Fruit fly (Drosophila melanogaster): ENCODE results near the gene Nrg.

The Nrg gene

dm6 chrX:8571936-8572335 lies 54.8 kb downstream of the Nrg start:
- TF ChIP-seq CG14711 (tag; optimal IDR thresholded peaks at IDR 0.05) (no peak), CG5204 (GFP tag; optimal IDR thresholded peaks at IDR 0.05) (no peak), CG7045 (GFP tag; optimal IDR thresholded peaks at IDR 0.05) (no peak), CG1620 (GFP tag; optimal IDR thresholded peaks at IDR 0.05) (no peak), Crg-1 (GFP tag; optimal IDR thresholded peaks at IDR 0.05) (no peak), CG7101 (tag; optimal IDR thresholded peaks at IDR 0.05) (no peak), ovo (GFP tag; optimal IDR thresholded peaks at IDR 0.05) (no peak)

DNA sequence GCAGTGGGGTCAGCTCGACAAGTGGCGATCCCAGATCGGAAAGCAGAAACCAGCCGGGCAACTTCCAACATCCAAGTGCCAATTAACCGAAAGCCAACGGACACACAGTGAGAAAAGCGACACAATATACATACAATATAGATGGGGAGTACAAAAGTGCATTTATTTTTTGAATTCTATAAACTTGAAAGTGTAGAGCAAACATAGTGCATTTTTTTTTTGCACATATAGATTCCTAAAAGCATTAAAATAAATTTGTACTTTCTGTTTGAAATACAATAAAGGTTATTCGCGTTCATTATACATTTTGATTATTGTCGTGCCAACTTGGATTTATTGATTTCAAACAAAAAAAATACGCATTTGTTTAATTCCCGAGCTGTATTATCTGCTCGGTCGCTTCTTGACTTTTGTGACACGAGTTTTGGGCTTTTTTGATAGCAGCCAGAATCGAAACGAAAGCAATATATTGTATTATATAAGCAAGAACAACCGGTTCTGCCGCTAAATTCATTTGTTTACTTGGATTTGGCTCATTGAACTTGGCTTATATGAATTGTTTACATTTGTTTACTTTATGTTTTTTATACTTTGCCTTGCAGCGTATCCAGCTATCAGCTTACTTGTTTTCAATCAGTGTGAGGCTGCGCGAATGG lies 55.9 kb downstream of the Nrg start, which contains the start of gene spirit:
spirit (minus strand) TSS at position 655 of the 656 bp plus-strand sequence.
- TF ChIP-seq kay (GFP tag; ENCODE audit: borderline replicate concordance) (peak; percentile 47), toe (GFP tag; optimal IDR thresholded peaks at IDR 0.05) (no peak)

- TF ChIP-seq cnc (optimal IDR thresholded peaks at IDR 0.05): peak in 1 of 2 experiments; percentile 31
- peak; percentile 52 for TF ChIP-seq cic (GFP tag; optimal IDR thresholded peaks at IDR 0.05)
- no peak for TF ChIP-seq kay (GFP tag; ENCODE audit: borderline replicate concordance)
- TF ChIP-seq Hr96 (GFP tag; optimal IDR thresholded peaks at IDR 0.05): no peak
- peak; percentile 12 for TF ChIP-seq CG14711 (tag; optimal IDR thresholded peaks at IDR 0.05)
- TF ChIP-seq CG5204 (GFP tag; optimal IDR thresholded peaks at IDR 0.05): no peak
- TF ChIP-seq pad (GFP tag; optimal IDR thresholded peaks at IDR 0.05): no peak
- TF ChIP-seq ovo (GFP tag; optimal IDR thresholded peaks at IDR 0.05): no peak
- TF ChIP-seq CG11617 (GFP tag; optimal IDR thresholded peaks at IDR 0.05): no peak
- no peak for TF ChIP-seq Crg-1 (GFP tag; optimal IDR thresholded peaks at IDR 0.05)
- peak; percentile 10 for TF ChIP-seq CG33017 (tag; optimal IDR thresholded peaks at IDR 0.05)
- peak; percentile 87 for TF ChIP-seq bab1 (GFP tag; optimal IDR thresholded peaks at IDR 0.05)
- TF ChIP-seq CG12768 (GFP tag; optimal IDR thresholded peaks at IDR 0.05): peak; percentile 23
- no peak for TF ChIP-seq tj (GFP tag; optimal IDR thresholded peaks at IDR 0.05)
- TF ChIP-seq Mnt (GFP tag; optimal IDR thresholded peaks at IDR 0.05): peak; percentile 39
- TF ChIP-seq CG1620 (GFP tag; optimal IDR thresholded peaks at IDR 0.05): peak; percentile 16
Observed at dm6 chrX:8573744-8574484, 56.7 kb downstream of the Nrg start, which contains the start of gene CG12065. TSS of gene CG12065 (plus strand) at chrX:8574306.

DNA sequence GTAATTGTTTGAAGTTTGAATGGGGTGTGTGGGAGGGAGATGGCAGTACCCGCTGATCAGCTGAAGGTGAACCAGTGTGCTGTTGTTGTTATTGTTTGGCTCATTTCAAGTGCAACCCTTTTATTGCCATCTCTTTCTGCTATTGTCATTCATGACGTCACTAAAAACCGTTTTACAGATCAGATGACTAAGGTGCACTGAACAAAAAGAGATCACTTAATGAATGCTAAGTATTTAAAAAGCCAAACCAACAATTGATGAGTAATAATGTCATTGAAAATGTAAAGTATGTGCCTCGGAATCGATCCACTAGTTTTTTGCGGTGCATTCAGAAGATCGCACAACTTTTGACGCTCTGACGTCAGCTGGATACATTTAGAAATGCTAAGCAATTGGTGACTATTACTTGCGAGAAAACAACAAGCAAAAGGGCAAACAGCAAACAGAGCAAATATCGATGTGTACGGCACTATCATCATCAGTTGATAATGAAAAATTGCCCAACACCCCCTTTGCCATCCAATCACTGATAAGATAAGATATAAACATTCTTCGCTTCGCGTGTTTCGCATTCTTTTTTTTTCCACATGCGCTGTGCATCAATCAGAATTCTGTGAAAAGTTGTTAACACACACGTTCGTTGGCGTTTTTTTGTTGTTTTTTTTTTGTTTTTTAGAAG lies 57.6 kb downstream of the Nrg start:
- TF ChIP-seq cic (GFP tag; optimal IDR thresholded peaks at IDR 0.05): no peak
- TF ChIP-seq CG33017 (tag; optimal IDR thresholded peaks at IDR 0.05): peak; percentile 71
- TF ChIP-seq kay (GFP tag; ENCODE audit: borderline replicate concordance): peak; percentile 93
- peak; percentile 52 for TF ChIP-seq CG11617 (GFP tag; optimal IDR thresholded peaks at IDR 0.05)
- peak; percentile 10 for TF ChIP-seq toe (GFP tag; optimal IDR thresholded peaks at IDR 0.05)
- TF ChIP-seq CG7101 (tag; optimal IDR thresholded peaks at IDR 0.05): peak; percentile 82
- TF ChIP-seq Hr96 (GFP tag; optimal IDR thresholded peaks at IDR 0.05): no peak
- peak; percentile 26 for TF ChIP-seq ovo (GFP tag; optimal IDR thresholded peaks at IDR 0.05)
- TF ChIP-seq CG14711 (tag; optimal IDR thresholded peaks at IDR 0.05): peak; percentile 71
- peak; percentile 14 for TF ChIP-seq Mnt (GFP tag; optimal IDR thresholded peaks at IDR 0.05)
- no peak for TF ChIP-seq CG12768 (GFP tag; optimal IDR thresholded peaks at IDR 0.05)
- peak; percentile 35 for TF ChIP-seq tj (GFP tag; optimal IDR thresholded peaks at IDR 0.05)
- no peak for TF ChIP-seq Crg-1 (GFP tag; optimal IDR thresholded peaks at IDR 0.05)
- no peak for TF ChIP-seq cnc (optimal IDR thresholded peaks at IDR 0.05)
- TF ChIP-seq CG5204 (GFP tag; optimal IDR thresholded peaks at IDR 0.05): peak; percentile 43
- no peak for TF ChIP-seq CG7045 (GFP tag; optimal IDR thresholded peaks at IDR 0.05)
- TF ChIP-seq CG1620 (GFP tag; optimal IDR thresholded peaks at IDR 0.05): peak; percentile 25
- TF ChIP-seq Clk (GFP tag; optimal IDR thresholded peaks at IDR 0.05): peak; percentile 44
- TF ChIP-seq bab1 (GFP tag; optimal IDR thresholded peaks at IDR 0.05): peak; percentile 67
- peak; percentile 32 for TF ChIP-seq pad (GFP tag; optimal IDR thresholded peaks at IDR 0.05)

DNA sequence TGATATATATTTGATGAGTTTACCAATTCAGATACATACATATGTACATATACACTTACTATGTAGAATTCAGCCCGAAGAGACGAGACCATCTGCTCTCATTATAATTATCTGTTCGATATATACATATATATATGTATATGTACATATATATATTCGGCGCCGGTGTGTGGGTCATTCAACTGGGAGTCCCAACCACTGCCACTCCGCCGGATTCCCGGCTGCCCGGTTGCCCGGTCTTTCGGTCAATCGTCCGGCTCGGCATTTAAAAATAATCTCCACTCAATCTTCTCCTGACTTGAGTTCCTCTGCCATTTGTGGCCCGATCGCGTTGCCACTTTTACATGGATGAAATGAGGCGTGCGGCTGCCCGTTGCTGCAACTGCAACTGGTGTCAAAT lies 59.5 kb downstream of the Nrg start:
- no peak for TF ChIP-seq CG7101 (tag; optimal IDR thresholded peaks at IDR 0.05)
- no peak for TF ChIP-seq CG12768 (GFP tag; optimal IDR thresholded peaks at IDR 0.05)
- TF ChIP-seq CG11617 (GFP tag; optimal IDR thresholded peaks at IDR 0.05): no peak
- no peak for TF ChIP-seq kay (GFP tag; ENCODE audit: borderline replicate concordance)
- TF ChIP-seq tj (GFP tag; optimal IDR thresholded peaks at IDR 0.05): no peak
- TF ChIP-seq CG14711 (tag; optimal IDR thresholded peaks at IDR 0.05): no peak
- no peak for TF ChIP-seq cnc (optimal IDR thresholded peaks at IDR 0.05)
- no peak for TF ChIP-seq Hr96 (GFP tag; optimal IDR thresholded peaks at IDR 0.05)
- TF ChIP-seq CG1620 (GFP tag; optimal IDR thresholded peaks at IDR 0.05): no peak
- no peak for TF ChIP-seq Crg-1 (GFP tag; optimal IDR thresholded peaks at IDR 0.05)
- no peak for TF ChIP-seq cic (GFP tag; optimal IDR thresholded peaks at IDR 0.05)
- no peak for TF ChIP-seq pad (GFP tag; optimal IDR thresholded peaks at IDR 0.05)

DNA sequence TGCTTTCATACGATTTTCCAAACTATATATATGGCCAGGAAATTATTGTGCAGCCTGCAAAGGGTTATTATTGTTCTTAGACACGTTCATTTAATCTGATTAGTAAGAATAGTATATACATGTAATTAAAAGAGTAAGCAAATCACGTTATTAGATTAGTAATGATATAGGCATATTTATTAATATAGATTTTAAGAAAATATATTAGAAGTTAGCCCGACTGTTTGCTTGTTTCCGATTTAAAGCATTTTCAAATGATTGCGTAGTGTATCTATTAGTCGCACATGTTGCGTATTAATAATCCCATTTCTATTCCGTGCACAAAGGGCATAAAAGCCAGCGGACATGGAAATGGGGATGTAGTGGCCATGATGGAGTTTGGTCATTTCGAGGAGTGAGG lies 61.9 kb downstream of the Nrg start:
- TF ChIP-seq pad (GFP tag; optimal IDR thresholded peaks at IDR 0.05) (no peak), CG14711 (tag; optimal IDR thresholded peaks at IDR 0.05) (no peak), kay (GFP tag; ENCODE audit: borderline replicate concordance) (no peak), Mnt (GFP tag; optimal IDR thresholded peaks at IDR 0.05) (no peak), cnc (optimal IDR thresholded peaks at IDR 0.05) (no peak), tj (GFP tag; optimal IDR thresholded peaks at IDR 0.05) (no peak), Crg-1 (GFP tag; optimal IDR thresholded peaks at IDR 0.05) (no peak), CG5204 (GFP tag; optimal IDR thresholded peaks at IDR 0.05) (no peak)
